Fruit fly (Drosophila melanogaster): ENCODE measurements around the gene Mlc1.

Gene Mlc1

dm6 chr3R:27681799-27682198 lies 21.8 kb upstream of the Mlc1 start, which contains the start of gene Sce:
Sce (minus strand) TSS chr3R:27682029.
- TF ChIP-seq N (GFP tag; optimal IDR thresholded peaks at IDR 0.05) (no peak), Myc (optimal IDR thresholded peaks at IDR 0.05) (peak; percentile 23), ey (GFP tag; optimal IDR thresholded peaks at IDR 0.05) (no peak), tai (GFP tag; optimal IDR thresholded peaks at IDR 0.05) (no peak), Vsx2 (GFP tag; optimal IDR thresholded peaks at IDR 0.05; ENCODE audit: partially characterized antibody) (peak; percentile 98)

- TF ChIP-seq Hr78 (GFP tag; optimal IDR thresholded peaks at IDR 0.05) (no peak), OdsH (GFP tag; optimal IDR thresholded peaks at IDR 0.05) (no peak), brk (GFP tag; optimal IDR thresholded peaks at IDR 0.05) (no peak), usp (GFP tag; optimal IDR thresholded peaks at IDR 0.05) (no peak), Jra (GFP tag; optimal IDR thresholded peaks at IDR 0.05) (no peak), Dfd (GFP tag; optimal IDR thresholded peaks at IDR 0.05) (no peak), Hr83 (GFP tag; optimal IDR thresholded peaks at IDR 0.05; ENCODE audit: poor library complexity, severe bottlenecking) (no peak), Sp1 (GFP tag; optimal IDR thresholded peaks at IDR 0.05) (no peak), jim (GFP tag; optimal IDR thresholded peaks at IDR 0.05) (no peak), Mio (GFP tag; optimal IDR thresholded peaks at IDR 0.05) (no peak), foxo (GFP tag; optimal IDR thresholded peaks at IDR 0.05) (no peak), Dif (GFP tag; optimal IDR thresholded peaks at IDR 0.05; ENCODE audit: partially characterized antibody) (no peak), br (GFP tag; optimal IDR thresholded peaks at IDR 0.05) (no peak)
Measured at dm6 chr3R:27679667-27680066, 19.7 kb upstream of the Mlc1 start.

dm6 chr3R:27679019-27679418 lies 19.0 kb upstream of the Mlc1 start, which contains the start of gene CG12883:
CG12883 (plus strand) TSS chr3R:27679291.
- peak; percentile 24 for TF ChIP-seq Hnf4 (GFP tag; optimal IDR thresholded peaks at IDR 0.05)
- no peak for TF ChIP-seq woc (GFP tag; optimal IDR thresholded peaks at IDR 0.05)
- no peak for TF ChIP-seq N (GFP tag; optimal IDR thresholded peaks at IDR 0.05)
- TF ChIP-seq br (GFP tag; optimal IDR thresholded peaks at IDR 0.05), result no peak
- no peak for TF ChIP-seq sv (GFP tag; optimal IDR thresholded peaks at IDR 0.05)
- TF ChIP-seq sage (GFP tag; optimal IDR thresholded peaks at IDR 0.05), result no peak
- no peak for TF ChIP-seq foxo (GFP tag; optimal IDR thresholded peaks at IDR 0.05)
- TF ChIP-seq Sp1 (GFP tag; optimal IDR thresholded peaks at IDR 0.05), result no peak
- no peak for TF ChIP-seq pan (optimal IDR thresholded peaks at IDR 0.05)
- TF ChIP-seq psq (GFP tag; optimal IDR thresholded peaks at IDR 0.05), result no peak
- TF ChIP-seq brk (GFP tag; optimal IDR thresholded peaks at IDR 0.05), result no peak
- no peak for TF ChIP-seq Rel (GFP tag; optimal IDR thresholded peaks at IDR 0.05)
- peak; percentile 2 for TF ChIP-seq Rel (tag; optimal IDR thresholded peaks at IDR 0.05)
- no peak for TF ChIP-seq Hr83 (GFP tag; optimal IDR thresholded peaks at IDR 0.05; ENCODE audit: poor library complexity, severe bottlenecking)
- TF ChIP-seq Mio (GFP tag; optimal IDR thresholded peaks at IDR 0.05), result no peak
- TF ChIP-seq OdsH (GFP tag; optimal IDR thresholded peaks at IDR 0.05), result no peak
- no peak for TF ChIP-seq tai (GFP tag; optimal IDR thresholded peaks at IDR 0.05)

dm6 chr3R:27677174-27677726 lies 17.3 kb upstream of the Mlc1 start, which contains the start of gene Hsdl2:
Hsdl2 (plus strand) TSS chr3R:27677522.
- TF ChIP-seq CG9705 (GFP tag; optimal IDR thresholded peaks at IDR 0.05) (no peak), GATAd (GFP tag; optimal IDR thresholded peaks at IDR 0.05) (peak; percentile 56), N (GFP tag; optimal IDR thresholded peaks at IDR 0.05) (no peak), woc (GFP tag; optimal IDR thresholded peaks at IDR 0.05) (no peak), Sp1 (GFP tag; optimal IDR thresholded peaks at IDR 0.05) (no peak), OdsH (GFP tag; optimal IDR thresholded peaks at IDR 0.05) (peak; percentile 11), brk (GFP tag; optimal IDR thresholded peaks at IDR 0.05) (no peak), pan (optimal IDR thresholded peaks at IDR 0.05) (no peak), Abd-B (GFP tag; optimal IDR thresholded peaks at IDR 0.05) (no peak), CG32264 (GFP tag; optimal IDR thresholded peaks at IDR 0.05) (no peak), h (GFP tag; optimal IDR thresholded peaks at IDR 0.05) (peak; percentile 67), Hr78 (GFP tag; optimal IDR thresholded peaks at IDR 0.05) (no peak), tai (GFP tag; optimal IDR thresholded peaks at IDR 0.05) (no peak), Hr83 (GFP tag; optimal IDR thresholded peaks at IDR 0.05; ENCODE audit: poor library complexity, severe bottlenecking) (no peak), Hnf4 (GFP tag; optimal IDR thresholded peaks at IDR 0.05) (peak; percentile 97), Rel (GFP tag; optimal IDR thresholded peaks at IDR 0.05) (no peak), Rel (tag; optimal IDR thresholded peaks at IDR 0.05) (no peak), Vsx2 (GFP tag; optimal IDR thresholded peaks at IDR 0.05; ENCODE audit: partially characterized antibody) (no peak), Jra (GFP tag; optimal IDR thresholded peaks at IDR 0.05) (no peak), sage (GFP tag; optimal IDR thresholded peaks at IDR 0.05) (no peak), lola (GFP tag; optimal IDR thresholded peaks at IDR 0.05) (no peak), Mio (GFP tag; optimal IDR thresholded peaks at IDR 0.05) (no peak), jim (GFP tag; optimal IDR thresholded peaks at IDR 0.05) (no peak), sv (GFP tag; optimal IDR thresholded peaks at IDR 0.05) (peak; percentile 38), br (GFP tag; optimal IDR thresholded peaks at IDR 0.05) (peak; percentile 50), dmrt93B (GFP tag; optimal IDR thresholded peaks at IDR 0.05) (no peak), Dif (GFP tag; optimal IDR thresholded peaks at IDR 0.05; ENCODE audit: partially characterized antibody) (no peak), usp (GFP tag; optimal IDR thresholded peaks at IDR 0.05) (no peak), fru (GFP tag; optimal IDR thresholded peaks at IDR 0.05) (peak; percentile 60), foxo (GFP tag; optimal IDR thresholded peaks at IDR 0.05) (peak in 1 of 2 experiments; percentile 51), dsf (GFP tag; optimal IDR thresholded peaks at IDR 0.05; ENCODE audit: borderline replicate concordance) (no peak), rgr (GFP tag; optimal IDR thresholded peaks at IDR 0.05) (peak; percentile 37), psq (GFP tag; optimal IDR thresholded peaks at IDR 0.05) (no peak), ey (GFP tag; optimal IDR thresholded peaks at IDR 0.05) (peak; percentile 61), HLH106 (tag; optimal IDR thresholded peaks at IDR 0.05) (peak; percentile 33), CrebA (GFP tag; optimal IDR thresholded peaks at IDR 0.05; ENCODE audit: borderline replicate concordance) (no peak), dl (GFP tag; optimal IDR thresholded peaks at IDR 0.05; ENCODE audit: insufficient read depth in 1 of 2, partially characterized antibody in 2 of 2) (no peak), Dfd (GFP tag; optimal IDR thresholded peaks at IDR 0.05) (no peak), Myc (optimal IDR thresholded peaks at IDR 0.05) (peak; percentile 45)

Measured in whole organism, wandering third instar larva.